Worm (Caenorhabditis elegans) whole organism, L3 larva: Measurements from ENCODE around the gene srh-299.

ENCODE experiments used
- ama-1 ChIP-seq: fragments of 150-350 bp; optimal IDR thresholded peaks from 2 replicates; lab custom pipeline; 2018
- elt-3 ChIP-seq, 3 experiments: fragments of 150-350 bp in 1 of 3; sonication (generic microtip) in 2 of 3; optimal IDR thresholded peaks; 2 replicates in 2 of 3; 4 replicates in 1 of 3; lab custom pipeline; 2014 to 2017; ENCODE audit warnings: missing biosample characterization in 3 of 3, missing genetic modification characterization in 3 of 3
- fkh-10 ChIP-seq: sonication (generic microtip); optimal IDR thresholded peaks from 2 replicates; lab custom pipeline; 2017; ENCODE audit warnings: missing biosample characterization, missing genetic modification reagents, missing genetic modification characterization
- fos-1 ChIP-seq: fragments of 150-350 bp; optimal IDR thresholded peaks from 2 replicates; lab custom pipeline; 2014; ENCODE audit warnings: missing biosample characterization, missing genetic modification characterization
- lin-39 ChIP-seq: fragments of 150-350 bp; optimal IDR thresholded peaks from 2 replicates; lab custom pipeline; 2018; ENCODE audit warnings: missing biosample characterization, missing genetic modification reagents, missing genetic modification characterization
- mml-1 ChIP-seq: fragments of 150-350 bp; sonication (generic microtip); optimal IDR thresholded peaks from 3 replicates; lab custom pipeline; 2014; ENCODE audit warnings: missing biosample characterization, missing genetic modification characterization
- nfya-1 ChIP-seq: sonication (generic microtip); optimal IDR thresholded peaks from 2 replicates; lab custom pipeline; 2017; ENCODE audit warnings: missing genetic modification characterization, mild to moderate bottlenecking, missing compliant biosample characterization, antibody characterized with exemption, moderate library complexity; ENCODE audit not compliant: insufficient read depth
- nhr-12 ChIP-seq: fragments of 150-350 bp; optimal IDR thresholded peaks from 2 replicates; lab custom pipeline; 2014; ENCODE audit warnings: missing biosample characterization, missing genetic modification characterization
- nhr-28 ChIP-seq: fragments of 150-350 bp; optimal IDR thresholded peaks from 2 replicates; lab custom pipeline; 2014; ENCODE audit warnings: missing biosample characterization, missing genetic modification characterization
- nhr-76 ChIP-seq: fragments of 150-350 bp; sonication (generic microtip); optimal IDR thresholded peaks from 5 replicates; lab custom pipeline; 2014; ENCODE audit warnings: missing biosample characterization, missing genetic modification characterization
- nhr-77 ChIP-seq: fragments of 150-350 bp; optimal IDR thresholded peaks from 2 replicates; lab custom pipeline; 2014; ENCODE audit warnings: missing biosample characterization, missing genetic modification characterization
- pha-4 ChIP-seq: fragments of 150-350 bp; optimal IDR thresholded peaks from 2 replicates; lab custom pipeline; 2014; ENCODE audit warnings: missing biosample characterization, missing genetic modification reagents, missing genetic modification characterization
- pqm-1 ChIP-seq: fragments of 150-350 bp; optimal IDR thresholded peaks from 2 replicates; lab custom pipeline; 2017; ENCODE audit warnings: missing biosample characterization, missing genetic modification characterization, inconsistent platforms
- ztf-11 ChIP-seq: fragments of 150-350 bp; optimal IDR thresholded peaks from 2 replicates; lab custom pipeline; 2014; ENCODE audit warnings: missing biosample characterization, missing genetic modification characterization

DNA sequence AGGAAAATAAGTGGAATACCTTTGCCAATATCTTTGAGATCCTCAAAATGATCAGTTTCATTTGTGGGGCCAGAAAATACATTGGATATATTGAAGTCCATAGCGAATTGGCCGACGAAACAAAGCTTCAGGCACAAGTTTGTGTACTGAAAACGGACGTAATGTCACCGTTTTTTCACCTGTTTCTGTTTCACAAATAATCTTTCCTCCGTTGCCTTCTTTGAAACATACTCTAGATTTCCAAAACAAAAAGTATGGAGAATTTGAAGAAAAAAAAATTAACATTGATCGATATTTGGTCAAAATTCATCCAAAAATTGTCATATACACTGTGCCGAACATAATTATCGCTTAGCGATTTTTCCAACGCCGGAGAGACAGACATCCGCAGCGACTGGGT, 543 bp upstream of the srh-299 start, which contains the start of gene srz-12:
- TF ChIP-seq nhr-77 (tag; lab: Kevin White, UChicago) (no peak), nfya-1 (tag; lab: Kevin White, UChicago) (no peak), fos-1 (no peak), nhr-12 (tag; lab: Kevin White, UChicago) (no peak), nhr-28 (tag; lab: Kevin White, UChicago) (no peak), pqm-1 (tag; lab: Kevin White, UChicago) (no peak), lin-39 (tag; lab: Kevin White, UChicago) (no peak), elt-3 (tag; optimal IDR thresholded peaks at IDR 0.05; lab: Kevin White, UChicago) (no peak), pha-4 (tag; lab: Kevin White, UChicago) (no peak), ztf-11 (tag; lab: Kevin White, UChicago) (no peak), nhr-76 (tag; lab: Kevin White, UChicago) (no peak), ama-1 (lab: Kevin White, UChicago) (no peak), mml-1 (tag; lab: Kevin White, UChicago) (no peak), fkh-10 (GFP tag; lab: Kevin White, UChicago) (no peak)
